Worm (Caenorhabditis elegans) whole organism, L2 larva: ENCODE measurements around the gene M117.4.

Experiments
- C34F6.9 ChIP-seq: fragments of 150-350 bp; optimal IDR thresholded peaks from 2 replicates; lab custom pipeline; 2014; ENCODE audit warnings: missing biosample characterization, missing genetic modification characterization
- F13H6.1 ChIP-seq: sonication (generic microtip); optimal IDR thresholded peaks from 2 replicates; lab custom pipeline; 2016; ENCODE audit warnings: missing genetic modification characterization, missing compliant biosample characterization
- R02D3.7 ChIP-seq: fragments of 150-350 bp; optimal IDR thresholded peaks from 2 replicates; lab custom pipeline; 2014; ENCODE audit warnings: missing biosample characterization, missing genetic modification characterization
- ZK546.5 ChIP-seq: sonication (generic microtip); optimal IDR thresholded peaks from 2 replicates; lab custom pipeline; 2017; ENCODE audit warnings: missing biosample characterization, missing genetic modification characterization
- alr-1 ChIP-seq: fragments of 150-350 bp; optimal IDR thresholded peaks from 2 replicates; lab custom pipeline; 2014; ENCODE audit warnings: missing biosample characterization, missing genetic modification characterization
- aly-2 ChIP-seq: fragments of 150-350 bp; optimal IDR thresholded peaks from 2 replicates; lab custom pipeline; 2014; ENCODE audit warnings: missing biosample characterization, missing genetic modification characterization
- ama-1 ChIP-seq: fragments of 150-350 bp; optimal IDR thresholded peaks from 2 replicates; lab custom pipeline; 2018; ENCODE audit warnings: inconsistent platforms
- ceh-16 ChIP-seq: fragments of 150-350 bp; optimal IDR thresholded peaks from 2 replicates; lab custom pipeline; 2014; ENCODE audit warnings: missing biosample characterization, missing genetic modification characterization
- ceh-82 ChIP-seq: fragments of 150-350 bp; optimal IDR thresholded peaks from 2 replicates; lab custom pipeline; 2014; ENCODE audit warnings: missing biosample characterization, missing genetic modification characterization
- crh-2 ChIP-seq: sonication (generic microtip); optimal IDR thresholded peaks from 2 replicates; lab custom pipeline; 2017; ENCODE audit warnings: missing biosample characterization, missing genetic modification characterization
- dmd-4 ChIP-seq: sonication (generic microtip); optimal IDR thresholded peaks from 2 replicates; lab custom pipeline; 2017; ENCODE audit warnings: missing biosample characterization, missing genetic modification characterization
- egl-27 ChIP-seq: sonication (generic microtip); optimal IDR thresholded peaks from 3 replicates; lab custom pipeline; 2017; ENCODE audit warnings: missing biosample characterization, missing genetic modification reagents, missing genetic modification characterization
- elt-3 ChIP-seq: sonication (generic microtip); optimal IDR thresholded peaks from 2 replicates; lab custom pipeline; 2017; ENCODE audit warnings: missing biosample characterization, missing genetic modification characterization
- fos-1 ChIP-seq: fragments of 150-350 bp; optimal IDR thresholded peaks from 2 replicates; lab custom pipeline; 2014; ENCODE audit warnings: missing biosample characterization, missing genetic modification characterization
- gmeb-1 ChIP-seq: fragments of 150-350 bp; optimal IDR thresholded peaks from 2 replicates; lab custom pipeline; 2014; ENCODE audit warnings: missing biosample characterization, missing genetic modification characterization
- lin-11 ChIP-seq: fragments of 150-350 bp; sonication (generic microtip); optimal IDR thresholded peaks from 2 replicates; lab custom pipeline; 2014; ENCODE audit warnings: missing biosample characterization, missing genetic modification characterization, inconsistent platforms, mixed read lengths
- lin-13 ChIP-seq: fragments of 150-350 bp; optimal IDR thresholded peaks from 2 replicates; lab custom pipeline; 2014; ENCODE audit warnings: missing biosample characterization, missing genetic modification reagents, missing genetic modification characterization
- lin-39 ChIP-seq: fragments of 150-350 bp; optimal IDR thresholded peaks from 2 replicates; lab custom pipeline; 2014; ENCODE audit warnings: missing biosample characterization, missing genetic modification reagents, missing genetic modification characterization
- mab-5 ChIP-seq: fragments of 150-350 bp; optimal IDR thresholded peaks from 2 replicates; lab custom pipeline; 2014; ENCODE audit warnings: missing biosample characterization, missing genetic modification characterization
- mbf-1 ChIP-seq: sonication (generic microtip); optimal IDR thresholded peaks from 2 replicates; lab custom pipeline; 2017; ENCODE audit warnings: missing biosample characterization, missing genetic modification characterization
- mdl-1 ChIP-seq, 2 experiments: fragments of 150-350 bp in 1 of 2; sonication (generic microtip) in 1 of 2; optimal IDR thresholded peaks; 2 replicates each; lab custom pipeline; 2017; ENCODE audit warnings: missing biosample characterization in 2 of 2, missing genetic modification characterization in 2 of 2
- nhr-12 ChIP-seq: fragments of 150-350 bp; optimal IDR thresholded peaks from 2 replicates; lab custom pipeline; 2014; ENCODE audit warnings: missing biosample characterization, missing genetic modification characterization
- nhr-129 ChIP-seq: fragments of 150-350 bp; optimal IDR thresholded peaks from 2 replicates; lab custom pipeline; 2014; ENCODE audit warnings: missing biosample characterization, missing genetic modification characterization
- nhr-21 ChIP-seq: fragments of 150-350 bp; optimal IDR thresholded peaks from 2 replicates; lab custom pipeline; 2014; ENCODE audit warnings: missing biosample characterization, missing genetic modification characterization
- nhr-23 ChIP-seq: fragments of 150-350 bp; optimal IDR thresholded peaks from 2 replicates; lab custom pipeline; 2014; ENCODE audit warnings: missing biosample characterization, missing genetic modification reagents, missing genetic modification characterization
- nhr-237 ChIP-seq: fragments of 150-350 bp; optimal IDR thresholded peaks from 2 replicates; lab custom pipeline; 2014; ENCODE audit warnings: missing biosample characterization, missing genetic modification characterization
- nhr-25 ChIP-seq: fragments of 150-350 bp; sonication (generic microtip); optimal IDR thresholded peaks from 3 replicates; lab custom pipeline; 2014; ENCODE audit warnings: missing biosample characterization, missing genetic modification characterization
- nhr-6 ChIP-seq: fragments of 150-350 bp; optimal IDR thresholded peaks from 2 replicates; lab custom pipeline; 2014; ENCODE audit warnings: missing biosample characterization, missing genetic modification characterization
- nhr-77 ChIP-seq: fragments of 150-350 bp; optimal IDR thresholded peaks from 2 replicates; lab custom pipeline; 2014; ENCODE audit warnings: missing biosample characterization, missing genetic modification characterization
- peb-1 ChIP-seq: fragments of 150-350 bp; optimal IDR thresholded peaks from 2 replicates; lab custom pipeline; 2014; ENCODE audit warnings: missing biosample characterization, missing genetic modification characterization
- sem-4 ChIP-seq: fragments of 150-350 bp; optimal IDR thresholded peaks from 2 replicates; lab custom pipeline; 2014; ENCODE audit warnings: missing biosample characterization, missing genetic modification reagents, missing genetic modification characterization
- skn-1 ChIP-seq: sonication (generic microtip); optimal IDR thresholded peaks from 2 replicates; lab custom pipeline; 2017; ENCODE audit warnings: missing biosample characterization, missing genetic modification characterization
- sma-9 ChIP-seq, 2 experiments: fragments of 150-350 bp in 1 of 2; sonication (generic microtip) in 1 of 2; optimal IDR thresholded peaks; 2 replicates each; lab custom pipeline; 2014 to 2016; ENCODE audit warnings: missing genetic modification characterization in 2 of 2, mild to moderate bottlenecking in 1 of 2, missing biosample characterization in 1 of 2, missing compliant biosample characterization in 1 of 2, missing genetic modification reagents in 1 of 2, moderate library complexity in 1 of 2
- snpc-4 ChIP-seq: fragments of 150-350 bp; optimal IDR thresholded peaks from 2 replicates; lab custom pipeline; 2014; ENCODE audit warnings: missing biosample characterization, missing genetic modification characterization
- unc-39 ChIP-seq: fragments of 150-350 bp; optimal IDR thresholded peaks from 2 replicates; lab custom pipeline; 2014; ENCODE audit warnings: missing biosample characterization, missing genetic modification characterization
- unc-55 ChIP-seq: fragments of 150-350 bp; sonication (generic microtip); optimal IDR thresholded peaks from 3 replicates; lab custom pipeline; 2014; ENCODE audit warnings: missing biosample characterization, missing genetic modification reagents, missing genetic modification characterization
- unc-62 ChIP-seq: fragments of 150-350 bp; optimal IDR thresholded peaks from 2 replicates; lab custom pipeline; 2014; ENCODE audit warnings: missing biosample characterization, missing genetic modification reagents, missing genetic modification characterization
- ztf-11 ChIP-seq: sonication (generic microtip); optimal IDR thresholded peaks from 2 replicates; lab custom pipeline; 2017; ENCODE audit warnings: missing biosample characterization, missing genetic modification characterization

M117.4 gene

DNA sequence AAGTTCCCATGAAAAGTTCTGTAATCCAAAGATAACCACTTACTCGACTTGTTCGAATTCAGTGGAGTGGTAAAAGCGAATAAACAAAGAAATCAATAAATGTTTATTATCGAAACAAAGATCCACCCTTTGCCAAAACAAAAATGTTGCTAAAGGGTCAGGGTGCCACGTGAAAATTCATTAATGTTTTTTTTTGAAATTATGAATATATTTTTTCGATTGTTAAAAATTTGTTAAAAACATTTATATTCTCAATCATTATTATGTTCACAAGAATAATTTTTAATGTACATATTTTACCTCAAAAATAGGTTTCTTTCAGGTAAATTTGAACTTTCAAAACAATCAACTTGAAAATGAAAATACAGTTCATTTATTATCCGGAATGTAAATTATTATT is 30.3 kb downstream of the M117.4 start, which contains the start of gene H01G02.4:
Gene H01G02.4, minus strand, starts transcription at position 101 of the 400 bp plus-strand sequence.
- TF ChIP-seq R02D3.7 (tag; lab: Kevin White, UChicago): no peak
- TF ChIP-seq C34F6.9: no peak
- TF ChIP-seq ceh-16 (tag; lab: Kevin White, UChicago): no peak
- TF ChIP-seq ceh-82: no peak
- TF ChIP-seq nhr-129: no peak
- no peak for TF ChIP-seq egl-27
- TF ChIP-seq skn-1 (tag; lab: Kevin White, UChicago): no peak
- TF ChIP-seq sem-4: no peak
- no peak for TF ChIP-seq ZK546.5 (tag; lab: Kevin White, UChicago)
- TF ChIP-seq lin-39 (tag; lab: Kevin White, UChicago): no peak
- TF ChIP-seq alr-1 (tag; lab: Kevin White, UChicago): no peak
- TF ChIP-seq lin-11 (tag; lab: Kevin White, UChicago): no peak
- no peak for TF ChIP-seq mdl-1 (tag; optimal IDR thresholded peaks at IDR 0.05; lab: Kevin White, UChicago)
- TF ChIP-seq sma-9 (GFP tag; optimal IDR thresholded peaks at IDR 0.05; lab: Kevin White, UChicago): no peak
- TF ChIP-seq sma-9 (tag; optimal IDR thresholded peaks at IDR 0.05; lab: Kevin White, UChicago): no peak
- no peak for TF ChIP-seq nhr-23
- TF ChIP-seq unc-39 (tag; lab: Kevin White, UChicago): no peak
- no peak for TF ChIP-seq aly-2 (tag; lab: Kevin White, UChicago)
- TF ChIP-seq ama-1 (lab: Kevin White, UChicago): no peak
- TF ChIP-seq fos-1 (tag; lab: Kevin White, UChicago): no peak
- TF ChIP-seq nhr-25 (tag; lab: Kevin White, UChicago): no peak

DNA sequence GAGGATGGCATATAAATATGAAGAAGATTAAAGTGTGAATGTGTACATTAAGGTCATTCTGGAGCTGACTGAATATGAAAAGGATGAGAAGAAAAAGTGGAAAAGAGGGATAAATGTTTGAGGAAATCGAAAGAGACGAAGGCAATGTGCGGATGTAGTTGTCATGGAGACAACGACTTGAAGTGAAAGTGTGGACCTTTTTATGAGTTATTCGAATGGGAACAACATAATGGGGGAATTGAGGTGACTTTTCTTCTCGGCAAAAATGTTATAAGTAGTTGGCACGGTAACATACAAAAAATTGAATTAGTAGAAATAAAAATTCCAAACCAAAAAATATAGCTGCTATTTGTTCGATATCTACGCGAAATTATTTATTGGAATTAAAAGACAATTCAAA is 32.3 kb downstream of the M117.4 start, which contains the start of gene dyf-18:
Gene dyf-18, minus strand, starts transcription at position 101 of the 400 bp plus-strand sequence.
- TF ChIP-seq unc-62 (GFP tag; lab: Kevin White, UChicago) (no peak), nhr-25 (tag; lab: Kevin White, UChicago) (no peak), nhr-77 (tag; lab: Kevin White, UChicago) (no peak), ceh-16 (tag; lab: Kevin White, UChicago) (no peak), mbf-1 (tag; lab: Kevin White, UChicago) (no peak), ztf-11 (tag; lab: Kevin White, UChicago) (no peak), lin-39 (tag; lab: Kevin White, UChicago) (no peak), sma-9 (GFP tag; optimal IDR thresholded peaks at IDR 0.05; lab: Kevin White, UChicago) (no peak), sma-9 (tag; optimal IDR thresholded peaks at IDR 0.05; lab: Kevin White, UChicago) (no peak), nhr-129 (no peak), skn-1 (tag; lab: Kevin White, UChicago) (no peak), nhr-21 (tag; lab: Kevin White, UChicago) (no peak), lin-11 (tag; lab: Kevin White, UChicago) (no peak), unc-55 (no peak), sem-4 (no peak), mab-5 (tag; lab: Kevin White, UChicago) (no peak), R02D3.7 (tag; lab: Kevin White, UChicago) (no peak), F13H6.1 (tag; lab: Kevin White, UChicago) (no peak)

DNA sequence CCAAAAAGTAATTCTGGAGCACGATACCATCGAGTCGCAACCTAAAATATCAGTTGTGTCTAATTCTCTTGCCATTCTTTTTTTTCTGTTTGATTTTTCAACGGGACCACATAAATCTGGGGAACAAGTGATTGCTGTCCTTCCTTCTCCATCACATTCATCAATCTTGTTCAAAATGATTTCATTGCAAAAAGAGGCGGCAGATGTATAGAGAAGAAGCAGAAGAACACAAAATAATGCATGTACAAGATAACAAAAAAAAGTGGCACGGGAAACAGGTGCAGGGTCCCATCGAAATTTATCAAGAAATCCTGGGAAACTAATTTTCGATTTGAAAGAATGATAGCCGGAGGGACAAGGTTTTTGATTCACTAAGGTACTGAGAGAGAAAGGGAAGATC is 34.1 kb downstream of the M117.4 start:
- TF ChIP-seq elt-3 (tag; lab: Kevin White, UChicago) (no peak), F13H6.1 (tag; lab: Kevin White, UChicago) (peak; percentile 18)

DNA sequence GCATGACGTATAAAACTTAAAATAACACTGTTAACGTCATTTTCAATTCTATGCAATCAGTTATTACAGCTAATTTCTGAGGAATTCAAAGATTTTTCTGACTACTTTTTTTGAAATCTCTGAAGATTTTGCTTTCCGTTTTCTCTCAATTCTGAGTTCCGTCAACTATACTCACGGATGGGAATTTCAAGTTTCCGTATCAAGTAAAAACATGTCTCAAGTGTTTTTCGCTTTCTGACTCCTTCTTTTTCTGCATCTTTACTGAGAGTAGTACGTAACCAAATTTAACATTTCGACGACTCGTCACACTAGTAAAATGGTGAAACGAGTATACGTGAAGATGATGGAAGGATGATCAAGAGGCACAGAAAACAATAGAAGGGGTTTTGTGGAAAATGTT is 36.5 kb downstream of the M117.4 start:
- TF ChIP-seq sem-4 (no peak), lin-39 (tag; lab: Kevin White, UChicago) (no peak), lin-11 (tag; lab: Kevin White, UChicago) (no peak), lin-13 (GFP tag; lab: Kevin White, UChicago) (no peak), dmd-4 (tag; lab: Kevin White, UChicago) (no peak), F13H6.1 (tag; lab: Kevin White, UChicago) (no peak), peb-1 (tag; lab: Kevin White, UChicago) (no peak), crh-2 (tag; lab: Kevin White, UChicago) (no peak), elt-3 (tag; lab: Kevin White, UChicago) (no peak)
- TF ChIP-seq, all 48 proteins: peak for 0

DNA sequence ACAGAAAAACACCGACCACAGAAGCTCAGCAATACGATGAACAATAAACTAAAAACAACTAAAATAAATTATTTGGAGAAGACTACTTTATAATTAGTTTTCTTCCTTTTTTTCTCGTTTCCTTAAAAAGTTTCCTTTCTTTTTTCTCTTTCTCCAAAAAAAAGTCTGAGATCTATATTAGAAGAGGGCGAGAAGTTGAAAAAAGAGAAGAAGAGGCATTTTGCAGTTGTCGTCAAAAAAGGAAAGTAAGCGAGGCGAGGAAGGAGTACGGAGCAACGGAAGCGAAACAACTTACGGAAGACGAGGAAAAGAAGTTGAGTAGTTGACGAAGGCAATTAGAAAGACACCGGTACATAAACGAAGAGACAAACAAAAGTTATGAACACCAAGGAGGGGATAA is 37.4 kb downstream of the M117.4 start:
- TF ChIP-seq nhr-129: no peak
- TF ChIP-seq skn-1 (tag; lab: Kevin White, UChicago): no peak
- TF ChIP-seq nhr-237 (tag; lab: Kevin White, UChicago): no peak
- TF ChIP-seq R02D3.7 (tag; lab: Kevin White, UChicago): no peak
- TF ChIP-seq ZK546.5 (tag; lab: Kevin White, UChicago): no peak
- TF ChIP-seq snpc-4 (tag; lab: Kevin White, UChicago): no peak
- no peak for TF ChIP-seq nhr-12
- TF ChIP-seq lin-11 (tag; lab: Kevin White, UChicago): no peak
- TF ChIP-seq alr-1 (tag; lab: Kevin White, UChicago): no peak
- no peak for TF ChIP-seq nhr-21 (tag; lab: Kevin White, UChicago)
- TF ChIP-seq F13H6.1 (tag; lab: Kevin White, UChicago): no peak
- no peak for TF ChIP-seq mab-5 (tag; lab: Kevin White, UChicago)
- no peak for TF ChIP-seq nhr-6 (tag; lab: Kevin White, UChicago)
- no peak for TF ChIP-seq elt-3 (tag; lab: Kevin White, UChicago)
- no peak for TF ChIP-seq nhr-23
- TF ChIP-seq nhr-77 (tag; lab: Kevin White, UChicago): no peak
- no peak for TF ChIP-seq crh-2 (tag; lab: Kevin White, UChicago)
- TF ChIP-seq gmeb-1: no peak
- TF ChIP-seq lin-13 (GFP tag; lab: Kevin White, UChicago): no peak
- TF ChIP-seq, all 48 proteins: peak for 0
